Worm (Caenorhabditis elegans) whole organism, midembryonic: ENCODE measurements around the gene cdr-2.
"Not testable (repeated sequence)": the region's sequence is repeated elsewhere in the genome, so short reads cannot be mapped to it uniquely, and the experiment has no call there.

Source experiments
- T22C8.4 ChIP-seq: fragments of 200-800 bp; sonication (Bioruptor generic); IDR thresholded peaks from 2 replicates; pipeline ENCODE4 v1.3.6; 2022; ENCODE audit warnings: missing genetic modification characterization, missing compliant biosample characterization
- cog-1 ChIP-seq: sonication (generic microtip); optimal IDR thresholded peaks from 2 replicates; lab custom pipeline; 2016; ENCODE audit warnings: missing genetic modification characterization, missing compliant biosample characterization
- flt-1 ChIP-seq: fragments of 200-800 bp; sonication (Bioruptor generic); IDR thresholded peaks from 2 replicates; pipeline ENCODE4 v1.3.6; 2022; ENCODE audit warnings: missing genetic modification characterization, missing compliant biosample characterization
- klf-2 ChIP-seq: fragments of 200-800 bp; sonication (Bioruptor generic); conservative IDR thresholded peaks from 2 replicates; pipeline ENCODE4 v1.3.6; 2022; ENCODE audit warnings: missing genetic modification reagents, missing genetic modification characterization, missing compliant biosample characterization
- med-1 ChIP-seq: sonication (generic microtip); optimal IDR thresholded peaks from 2 replicates; lab custom pipeline; 2017; ENCODE audit warnings: missing genetic modification characterization, mild to moderate bottlenecking, missing compliant biosample characterization, antibody characterized with exemption, missing genetic modification reagents; ENCODE audit not compliant: insufficient read depth
- ref-1 ChIP-seq: fragments of 200-800 bp; sonication (Bioruptor generic); conservative IDR thresholded peaks from 2 replicates; pipeline ENCODE4 v1.3.6; 2022; ENCODE audit warnings: missing genetic modification reagents, missing genetic modification characterization, missing compliant biosample characterization
- tab-1 ChIP-seq: fragments of 200-800 bp; sonication (Bioruptor generic); IDR thresholded peaks from 2 replicates; pipeline ENCODE4 v1.3.6; 2022; ENCODE audit warnings: missing genetic modification characterization, missing compliant biosample characterization
- ztf-23 ChIP-seq: fragments of 200-800 bp; sonication (Bioruptor generic); IDR thresholded peaks from 2 replicates; pipeline ENCODE4 v1.3.6; 2022; ENCODE audit warnings: missing genetic modification reagents, missing genetic modification characterization, missing compliant biosample characterization
- ztf-29 ChIP-seq: fragments of 200-800 bp; sonication (Bioruptor generic); IDR thresholded peaks from 2 replicates; pipeline ENCODE4 v1.3.6; 2022; ENCODE audit warnings: missing genetic modification reagents, missing genetic modification characterization, missing compliant biosample characterization

Gene cdr-2

DNA sequence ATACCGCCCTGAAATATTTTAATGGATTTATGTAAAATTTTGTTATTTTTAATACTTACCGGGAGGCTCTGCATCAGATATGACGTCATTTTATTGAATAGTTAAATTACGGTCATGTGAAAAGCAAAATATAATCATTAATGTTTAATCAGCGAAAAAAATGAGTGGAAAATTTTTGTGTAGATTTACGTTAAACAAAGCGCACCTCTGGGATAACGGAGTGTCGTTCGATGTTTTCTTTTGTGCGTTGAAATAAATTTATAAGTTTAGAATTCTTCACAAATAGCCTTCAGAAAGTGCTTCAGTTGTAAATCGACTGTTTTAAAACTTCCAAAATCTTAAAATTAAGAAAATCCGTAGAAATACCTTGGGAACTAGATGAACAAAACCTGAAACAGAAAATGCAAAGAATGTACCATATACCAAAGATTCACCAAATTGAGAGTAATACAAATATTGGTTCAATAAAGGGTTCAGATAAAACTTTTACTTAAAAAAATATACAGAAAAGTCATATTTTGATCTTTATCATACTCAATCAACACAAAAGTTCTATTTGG, 14.8 kb downstream of the cdr-2 start, which contains the start of the genes K01D12.20 and miga-1:
TSS of gene K01D12.20 (minus strand) at position 138 of the 560 bp plus-strand sequence.
TSS of gene miga-1 (minus strand) at position 183 of the 560 bp plus-strand sequence.
- TF ChIP-seq ref-1 (GFP tag; lab: Robert Waterston, UW), result no peak
- TF ChIP-seq cog-1 (tag; lab: Kevin White, UChicago), result no peak
- no peak for TF ChIP-seq T22C8.4
- no peak for TF ChIP-seq klf-2 (GFP tag; lab: Robert Waterston, UW)
- TF ChIP-seq flt-1 (GFP tag; lab: Robert Waterston, UW), result no peak
- TF ChIP-seq ztf-29 (GFP tag; lab: Robert Waterston, UW), result no peak
- no peak for TF ChIP-seq ztf-23 (GFP tag; lab: Robert Waterston, UW)
- no peak for TF ChIP-seq med-1 (GFP tag; lab: Kevin White, UChicago)

DNA sequence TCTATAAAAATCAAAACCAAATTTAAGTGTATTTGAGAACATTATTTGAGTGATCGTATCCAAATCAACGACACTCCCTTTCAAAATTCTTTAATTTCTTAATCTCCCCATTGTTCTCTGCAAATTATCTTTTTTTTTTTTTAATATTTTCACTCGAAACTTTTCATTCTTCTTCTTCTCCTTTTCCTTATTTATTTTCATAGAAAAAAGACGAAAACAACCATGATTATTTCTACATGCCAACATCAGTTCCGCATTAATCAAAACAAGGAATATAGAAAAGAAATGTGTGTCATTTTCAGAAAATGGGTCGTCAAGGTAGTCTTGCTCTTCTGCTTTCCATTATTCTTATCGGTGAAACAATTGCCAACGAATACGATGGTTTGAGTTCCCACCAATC, 18.0 kb downstream of the cdr-2 start, which contains the start of gene K01D12.5:
TSS of gene K01D12.5 (plus strand) at position 301 of the 400 bp plus-strand sequence.
- TF ChIP-seq ztf-23 (GFP tag; lab: Robert Waterston, UW), result no peak
- no peak for TF ChIP-seq ztf-29 (GFP tag; lab: Robert Waterston, UW)
- no peak for TF ChIP-seq med-1 (GFP tag; lab: Kevin White, UChicago)
- no peak for TF ChIP-seq tab-1

DNA sequence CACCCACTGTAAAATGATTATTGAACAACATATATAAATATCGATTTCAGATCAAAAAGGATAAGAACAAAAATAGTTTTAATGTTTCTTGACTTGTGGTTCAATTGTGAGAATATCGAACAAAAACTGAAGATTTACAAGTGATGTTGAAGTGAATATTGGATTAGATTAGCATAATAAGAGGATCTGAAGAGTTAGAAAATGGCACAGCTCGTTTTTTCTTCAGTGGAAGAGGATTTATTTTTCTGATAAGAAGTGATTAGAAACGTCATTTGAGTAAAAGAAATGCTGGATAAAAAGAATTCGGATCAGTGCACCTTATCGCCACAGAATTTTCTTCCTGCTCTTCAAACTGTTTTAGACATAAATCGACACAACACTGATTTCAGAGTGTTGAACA, 19.8 kb downstream of the cdr-2 start, which contains the start of gene twk-14:
TSS of gene twk-14 (minus strand) at position 8 of the 400 bp plus-strand sequence.
- TF ChIP-seq flt-1 (GFP tag; lab: Robert Waterston, UW), result no peak
- TF ChIP-seq cog-1 (tag; lab: Kevin White, UChicago), result no peak
- no peak for TF ChIP-seq ztf-29 (GFP tag; lab: Robert Waterston, UW)
- no peak for TF ChIP-seq tab-1
- TF ChIP-seq med-1 (GFP tag; lab: Kevin White, UChicago), result no peak
- no peak for TF ChIP-seq klf-2 (GFP tag; lab: Robert Waterston, UW)
- TF ChIP-seq T22C8.4, result no peak
- TF ChIP-seq ztf-23 (GFP tag; lab: Robert Waterston, UW), result no peak
- TF ChIP-seq ref-1 (GFP tag; lab: Robert Waterston, UW), result no peak

DNA sequence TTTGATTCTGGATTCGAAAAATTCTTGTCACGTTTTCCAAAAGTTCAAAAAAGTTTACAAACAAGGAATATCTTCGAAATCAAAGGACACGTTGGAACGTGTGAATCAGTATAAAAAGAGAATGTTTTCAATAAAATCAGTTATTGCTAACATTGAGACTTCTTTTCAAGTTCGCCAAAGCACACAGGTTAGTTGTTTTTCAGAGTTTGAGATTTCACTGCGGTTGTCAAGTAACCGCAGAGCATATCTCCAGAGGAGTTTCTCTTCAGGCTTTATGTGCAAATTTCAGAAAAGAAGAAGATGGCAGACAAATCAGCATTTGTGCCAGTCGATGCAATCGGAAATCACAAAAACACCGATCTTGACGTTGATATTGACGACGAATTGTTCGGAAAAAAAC, 29.4 kb downstream of the cdr-2 start, which contains the start of gene K01D12.15:
TSS of gene K01D12.15 (plus strand) at position 301 of the 400 bp plus-strand sequence.
- TF ChIP-seq med-1 (GFP tag; lab: Kevin White, UChicago) (no peak), ref-1 (GFP tag; lab: Robert Waterston, UW) (no peak)

DNA sequence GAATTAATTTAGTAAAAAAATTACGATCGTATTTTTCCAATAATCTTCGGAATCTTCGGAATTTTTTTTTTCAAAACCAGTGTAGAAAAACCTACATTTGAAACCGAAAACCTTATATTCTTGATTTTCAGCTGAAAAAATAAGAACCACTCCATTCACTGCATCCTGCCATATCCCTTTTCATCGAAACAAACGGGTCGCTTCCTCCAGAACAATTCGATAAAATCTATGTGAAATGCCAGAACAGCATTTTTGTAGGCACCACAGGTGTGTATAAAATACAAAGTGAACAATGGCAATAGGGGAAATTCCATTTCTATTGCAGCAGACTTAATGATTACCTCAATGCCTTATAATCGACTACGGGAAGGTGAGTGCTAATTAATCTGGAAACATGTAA, 38.3 kb downstream of the cdr-2 start, which contains the start of gene K01D12.1:
TSS of gene K01D12.1 (plus strand) at position 301 of the 400 bp plus-strand sequence.
- TF ChIP-seq T22C8.4, result no peak
- no peak for TF ChIP-seq flt-1 (GFP tag; lab: Robert Waterston, UW)

DNA sequence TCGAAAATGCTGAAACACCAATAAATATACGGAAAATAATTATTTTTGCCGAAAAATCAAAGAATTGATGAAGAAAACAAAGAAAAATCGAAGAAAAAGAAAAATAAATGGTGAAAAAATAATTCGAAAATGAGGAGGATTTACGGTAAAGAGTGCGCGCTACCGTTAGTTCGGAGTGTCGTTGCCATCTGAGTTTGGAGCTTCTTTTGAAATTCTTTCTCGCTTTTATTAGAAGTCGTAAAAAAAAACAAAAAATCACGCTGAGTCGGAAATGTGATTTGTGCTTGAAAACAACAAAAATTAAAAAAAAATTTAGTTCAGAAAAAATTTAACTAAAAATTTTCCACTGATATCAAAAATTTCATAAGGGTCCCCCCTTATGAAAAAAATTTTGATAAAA, 41.3 kb downstream of the cdr-2 start, which contains the start of gene F23H12.10:
TSS of gene F23H12.10 (minus strand) at position 12 of the 400 bp plus-strand sequence.
- TF ChIP-seq ztf-23 (GFP tag; lab: Robert Waterston, UW); tab-1; ref-1 (GFP tag; lab: Robert Waterston, UW): not testable (repeated sequence)

DNA sequence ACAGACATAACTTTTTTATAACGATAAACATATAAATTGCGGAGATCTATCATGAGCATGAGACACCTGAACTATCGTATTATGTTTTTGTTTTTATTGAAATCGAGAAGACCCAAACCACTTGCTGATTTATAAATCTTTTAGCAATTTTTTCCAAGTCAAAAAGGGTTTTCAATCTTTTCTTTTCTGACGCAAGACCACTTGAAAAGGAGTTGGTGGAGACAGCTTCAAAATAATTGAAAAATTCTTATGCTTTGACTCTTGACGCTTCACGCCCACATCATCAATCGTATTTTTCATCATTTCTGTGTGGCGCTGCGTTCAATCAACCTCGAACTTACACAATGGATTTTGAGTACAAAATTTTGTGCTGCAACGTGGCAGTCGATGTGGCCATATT, 44.1 kb downstream of the cdr-2 start, which contains the start of gene F23H12.7:
TSS of gene F23H12.7 (plus strand) at position 301 of the 400 bp plus-strand sequence.
- TF ChIP-seq cog-1 (tag; lab: Kevin White, UChicago), result no peak
- no peak for TF ChIP-seq T22C8.4
- no peak for TF ChIP-seq tab-1
- no peak for TF ChIP-seq ztf-23 (GFP tag; lab: Robert Waterston, UW)
- TF ChIP-seq flt-1 (GFP tag; lab: Robert Waterston, UW), result no peak
- no peak for TF ChIP-seq klf-2 (GFP tag; lab: Robert Waterston, UW)
- TF ChIP-seq ref-1 (GFP tag; lab: Robert Waterston, UW), result no peak
- TF ChIP-seq med-1 (GFP tag; lab: Kevin White, UChicago), result no peak
- no peak for TF ChIP-seq ztf-29 (GFP tag; lab: Robert Waterston, UW)

DNA sequence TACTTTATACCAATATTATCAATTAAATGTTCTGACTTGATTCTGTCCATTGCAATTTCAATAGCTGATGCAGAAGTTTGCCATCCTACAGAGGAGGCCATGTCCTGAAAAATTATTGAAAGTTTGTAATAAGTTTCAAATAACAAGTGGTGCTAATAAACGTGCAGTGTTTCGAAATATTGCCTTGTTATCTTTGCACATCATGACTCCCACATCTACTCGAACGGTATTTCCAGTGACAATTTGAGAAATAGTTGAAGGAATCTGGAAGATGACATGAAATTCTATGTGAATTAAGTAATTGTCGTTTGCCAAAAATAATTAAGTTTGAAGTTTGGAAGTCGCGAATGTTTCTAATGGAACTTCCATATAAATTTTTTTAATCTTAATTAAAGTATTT, 46.1 kb downstream of the cdr-2 start, which contains the start of gene gcy-13:
TSS of gene gcy-13 (minus strand) at position 101 of the 400 bp plus-strand sequence.
- no peak for TF ChIP-seq klf-2 (GFP tag; lab: Robert Waterston, UW)
- TF ChIP-seq T22C8.4, result no peak
- TF ChIP-seq med-1 (GFP tag; lab: Kevin White, UChicago), result no peak
- TF ChIP-seq ref-1 (GFP tag; lab: Robert Waterston, UW), result no peak
- no peak for TF ChIP-seq flt-1 (GFP tag; lab: Robert Waterston, UW)

DNA sequence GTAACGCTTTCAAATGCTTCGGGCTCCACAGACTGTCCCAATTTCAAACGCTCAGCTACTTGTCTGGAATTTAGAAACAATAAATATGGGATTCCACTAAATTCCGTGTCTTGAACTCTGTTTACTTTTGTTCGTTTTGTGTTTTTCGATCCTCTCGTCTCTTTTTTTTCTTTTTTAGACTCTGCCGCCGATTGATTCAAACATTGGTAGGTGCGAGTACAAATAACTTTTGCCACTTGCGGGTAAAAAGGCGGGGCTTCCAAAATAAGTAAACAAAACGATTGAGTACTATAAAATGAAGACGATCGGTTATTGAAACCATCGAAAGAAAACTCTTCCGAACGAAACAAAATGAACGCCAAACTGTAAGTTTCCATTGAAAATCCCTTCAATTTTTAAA, 50.4 kb downstream of the cdr-2 start, which contains the start of gene fipr-2:
TSS of gene fipr-2 (plus strand) at position 245 of the 400 bp plus-strand sequence.
- TF ChIP-seq tab-1 (no peak), ztf-29 (GFP tag; lab: Robert Waterston, UW) (no peak), T22C8.4 (no peak), ztf-23 (GFP tag; lab: Robert Waterston, UW) (no peak), med-1 (GFP tag; lab: Kevin White, UChicago) (no peak), ref-1 (GFP tag; lab: Robert Waterston, UW) (no peak), cog-1 (tag; lab: Kevin White, UChicago) (no peak), klf-2 (GFP tag; lab: Robert Waterston, UW) (no peak), flt-1 (GFP tag; lab: Robert Waterston, UW) (no peak)
